Fruit fly (Drosophila melanogaster) whole organism: ENCODE data around the gene CG13062.
A peak's percentile ranks its signal among the peaks of the same experiment; 100 is the strongest.

Experiments used
- CG8478 ChIP-seq: fragments of >200 bp; optimal IDR thresholded peaks from 2 replicates; lab custom pipeline; 2018; ENCODE audit warnings: inconsistent platforms
- Dll ChIP-seq: fragments of >200 bp; optimal IDR thresholded peaks from 2 replicates; lab custom pipeline; 2017
- EcR ChIP-seq, 2 experiments: fragments of >200 bp; optimal IDR thresholded peaks; 2 replicates each; lab custom pipeline; 2017; ENCODE audit warnings: missing biosample characterization in 2 of 2, missing genetic modification characterization in 2 of 2, missing genetic modification reagents in 2 of 2
- pan ChIP-seq: fragments of >200 bp; optimal IDR thresholded peaks from 2 replicates; lab custom pipeline; 2017
- psq ChIP-seq: fragments of >200 bp; optimal IDR thresholded peaks from 2 replicates; lab custom pipeline; 2017
- usp ChIP-seq: fragments of >200 bp; optimal IDR thresholded peaks from 2 replicates; lab custom pipeline; 2017; ENCODE audit warnings: missing biosample characterization, missing genetic modification characterization, mixed read lengths

CG13062 gene

dm6 chr3L:16313985-16314384 lies at the start of gene CG13062:
TSS of gene CG13062 (plus strand) at chr3L:16314285.
- no peak for TF ChIP-seq CG8478
- TF ChIP-seq EcR (GFP tag; optimal IDR thresholded peaks at IDR 0.05; lab: Kevin White, UChicago), result no peak
- no peak for TF ChIP-seq usp (GFP tag; lab: Kevin White, UChicago)
- no peak for TF ChIP-seq Dll (lab: Kevin White, UChicago)
- TF ChIP-seq psq, result no peak
- no peak for TF ChIP-seq pan (lab: Kevin White, UChicago)

- no peak for TF ChIP-seq Dll (lab: Kevin White, UChicago)
- no peak for TF ChIP-seq psq
- no peak for TF ChIP-seq CG8478
- no peak for TF ChIP-seq EcR (GFP tag; optimal IDR thresholded peaks at IDR 0.05; lab: Kevin White, UChicago)
- no peak for TF ChIP-seq pan (lab: Kevin White, UChicago)
- TF ChIP-seq usp (GFP tag; lab: Kevin White, UChicago), result no peak
Observed at dm6 chr3L:16265000-16265399, 49.1 kb upstream of the CG13062 start, which contains the start of the genes CG13051 and CG13069. TSS of gene CG13051 (minus strand) at chr3L:16265100. TSS of gene CG13069 (plus strand) at chr3L:16265385.

dm6 chr3L:16268106-16268733 lies 45.9 kb upstream of the CG13062 start, which contains the start of gene CG4950:
TSS of gene CG4950 (minus strand) at chr3L:16268156.
- TF ChIP-seq psq, result no peak
- no peak for TF ChIP-seq Dll (lab: Kevin White, UChicago)
- no peak for TF ChIP-seq pan (lab: Kevin White, UChicago)

- TF ChIP-seq usp (GFP tag; lab: Kevin White, UChicago), result no peak
- TF ChIP-seq pan (lab: Kevin White, UChicago), result no peak
- no peak for TF ChIP-seq psq
- TF ChIP-seq EcR (GFP tag; optimal IDR thresholded peaks at IDR 0.05; lab: Kevin White, UChicago), result no peak
- no peak for TF ChIP-seq Dll (lab: Kevin White, UChicago)
- no peak for TF ChIP-seq CG8478
Observed at dm6 chr3L:16269092-16269491, 45.0 kb upstream of the CG13062 start, which contains the start of gene CG13068. TSS of gene CG13068 (plus strand) at chr3L:16269392.

- TF ChIP-seq pan (lab: Kevin White, UChicago) (no peak), psq (no peak), CG8478 (no peak), usp (GFP tag; lab: Kevin White, UChicago) (no peak), Dll (lab: Kevin White, UChicago) (no peak), EcR (GFP tag; optimal IDR thresholded peaks at IDR 0.05; lab: Kevin White, UChicago) (no peak)
Observed at dm6 chr3L:16270802-16271332, 43.2 kb upstream of the CG13062 start, which contains the start of the genes CG34248 and CG13067. TSS of gene CG34248 (minus strand) at chr3L:16270902. TSS of gene CG13067 (plus strand) at chr3L:16271282.

- no peak for TF ChIP-seq Dll (lab: Kevin White, UChicago)
- TF ChIP-seq usp (GFP tag; lab: Kevin White, UChicago), result no peak
- TF ChIP-seq pan (lab: Kevin White, UChicago), result no peak
- TF ChIP-seq EcR (GFP tag; optimal IDR thresholded peaks at IDR 0.05; lab: Kevin White, UChicago), result no peak
- TF ChIP-seq psq, result no peak
- TF ChIP-seq CG8478, result no peak
Observed at dm6 chr3L:16272338-16272959, 41.6 kb upstream of the CG13062 start, which contains the start of gene CG13066. TSS of gene CG13066 (plus strand) at chr3L:16272909.

dm6 chr3L:16275391-16276017 lies 38.6 kb upstream of the CG13062 start:
- TF ChIP-seq EcR (GFP tag; optimal IDR thresholded peaks at IDR 0.05; lab: Kevin White, UChicago), result peak in 1 of 2 experiments; percentile 71
- no peak for TF ChIP-seq CG8478

- TF ChIP-seq Dll (lab: Kevin White, UChicago), result no peak
Observed at dm6 chr3L:16277135-16277534, 37.0 kb upstream of the CG13062 start, which contains the start of gene CG13065. TSS of gene CG13065 (plus strand) at chr3L:16277435.

- TF ChIP-seq usp (GFP tag; lab: Kevin White, UChicago) (no peak), psq (no peak), pan (lab: Kevin White, UChicago) (no peak), EcR (GFP tag; optimal IDR thresholded peaks at IDR 0.05; lab: Kevin White, UChicago) (no peak), Dll (lab: Kevin White, UChicago) (no peak), CG8478 (no peak)
Observed at dm6 chr3L:16279171-16279570, 34.9 kb upstream of the CG13062 start, which contains the start of gene CG13050. TSS of gene CG13050 (minus strand) at chr3L:16279271.

dm6 chr3L:16279987-16280454 lies 34.1 kb upstream of the CG13062 start, which contains the start of gene CG13064:
TSS of gene CG13064 (plus strand) at chr3L:16280404.
- no peak for TF ChIP-seq CG8478
- peak in 1 of 2 experiments; percentile 54 for TF ChIP-seq EcR (GFP tag; optimal IDR thresholded peaks at IDR 0.05; lab: Kevin White, UChicago)
- TF ChIP-seq usp (GFP tag; lab: Kevin White, UChicago), result no peak

- TF ChIP-seq CG8478 (no peak), EcR (GFP tag; optimal IDR thresholded peaks at IDR 0.05; lab: Kevin White, UChicago) (no peak), pan (lab: Kevin White, UChicago) (no peak), usp (GFP tag; lab: Kevin White, UChicago) (no peak), Dll (lab: Kevin White, UChicago) (no peak), psq (no peak)
Observed at dm6 chr3L:16281880-16282556, 32.1 kb upstream of the CG13062 start, which contains the start of gene CG13049. TSS of gene CG13049 (minus strand) at chr3L:16281930.
